Worm (Caenorhabditis elegans): ENCODE data around the gene srx-110.

DNA sequence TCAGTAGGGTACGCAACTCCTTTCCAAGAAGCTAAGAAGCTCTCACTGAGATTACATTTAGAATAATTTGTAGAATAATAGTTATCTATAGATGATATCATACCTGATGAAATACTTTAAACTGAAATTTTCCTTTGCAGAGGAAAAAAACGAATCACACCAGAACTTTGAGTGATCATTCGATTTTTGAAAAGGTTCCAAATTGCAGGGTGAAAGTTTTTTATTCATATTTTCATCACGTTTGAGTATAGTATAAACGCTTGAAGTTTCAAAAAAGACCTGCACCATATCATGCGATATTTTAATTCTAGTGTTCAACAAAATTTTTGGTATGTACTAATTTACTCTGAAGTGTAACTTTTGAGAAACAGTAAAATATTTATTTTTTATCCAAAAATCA is 5.2 kb downstream of the srx-110 start, which contains the start of gene srh-100:
- TF ChIP-seq che-1 (tag; optimal IDR thresholded peaks at IDR 0.05) (no peak), ama-1 (optimal IDR thresholded peaks at IDR 0.05) (no peak), ets-4 (tag; optimal IDR thresholded peaks at IDR 0.05) (no peak), rnt-1 (tag; optimal IDR thresholded peaks at IDR 0.05) (no peak)
